Fruit fly (Drosophila melanogaster) whole organism, embryonic: Measurements from ENCODE around the gene Iris.

Experiments used
- Asciz ChIP-seq: fragments of 200-800 bp; sonication (Bioruptor generic); optimal IDR thresholded peaks from 2 replicates; lab custom pipeline; 2017; ENCODE audit warnings: missing biosample characterization, mild to moderate bottlenecking, missing genetic modification characterization, missing genetic modification reagents
- Awh ChIP-seq: fragments of 200-800 bp; sonication (Bioruptor generic); IDR thresholded peaks from 2 replicates; pipeline ENCODE4, ENCODE4 v1.3.6; 2022; ENCODE audit warnings: missing biosample characterization, missing genetic modification characterization
- CG10274 ChIP-seq: fragments of 200-800 bp; sonication (Bioruptor generic); optimal IDR thresholded peaks from 3 replicates; lab custom pipeline; 2017; ENCODE audit warnings: missing biosample characterization, mild to moderate bottlenecking, missing genetic modification characterization
- CG13123 ChIP-seq: fragments of 200-800 bp; sonication (Bioruptor generic); optimal IDR thresholded peaks from 2 replicates; lab custom pipeline; 2016; ENCODE audit warnings: missing biosample characterization, missing genetic modification characterization
- CG13296 ChIP-seq: fragments of 200-800 bp; sonication (Bioruptor generic); optimal IDR thresholded peaks from 3 replicates; lab custom pipeline; 2018; ENCODE audit warnings: missing biosample characterization, mild to moderate bottlenecking, missing genetic modification characterization
- CG13424 ChIP-seq: fragments of 200-800 bp; sonication (Bioruptor generic); optimal IDR thresholded peaks from 2 replicates; lab custom pipeline; 2019; ENCODE audit warnings: missing biosample characterization, mild to moderate bottlenecking, missing genetic modification characterization, moderate library complexity
- CG15601 ChIP-seq: fragments of 200-800 bp; sonication (Bioruptor generic); optimal IDR thresholded peaks from 3 replicates; lab custom pipeline; 2019; ENCODE audit warnings: missing biosample characterization, mild to moderate bottlenecking, missing genetic modification characterization, moderate library complexity
- CG17359 ChIP-seq: fragments of 200-800 bp; sonication (Bioruptor generic); optimal IDR thresholded peaks from 3 replicates; lab custom pipeline; 2018; ENCODE audit warnings: missing biosample characterization, mild to moderate bottlenecking, missing genetic modification characterization, moderate library complexity
- CG17361 ChIP-seq: fragments of 200-800 bp; sonication (Bioruptor generic); IDR thresholded peaks from 3 replicates; pipeline ENCODE4 v1.3.6; 2022; ENCODE audit warnings: missing biosample characterization, missing genetic modification characterization
- CG17385 ChIP-seq: fragments of 200-800 bp; sonication (Bioruptor generic); optimal IDR thresholded peaks from 3 replicates; lab custom pipeline; 2018; ENCODE audit warnings: missing biosample characterization, mild to moderate bottlenecking, missing genetic modification characterization
- CG17829 ChIP-seq: fragments of 200-800 bp; optimal IDR thresholded peaks from 2 replicates; lab custom pipeline; 2019; ENCODE audit warnings: missing biosample characterization, mild to moderate bottlenecking, missing genetic modification characterization, moderate library complexity
- CG2875 ChIP-seq: fragments of 200-800 bp; sonication (Bioruptor generic); optimal IDR thresholded peaks from 2 replicates; lab custom pipeline; 2017; ENCODE audit warnings: missing biosample characterization, mild to moderate bottlenecking, missing genetic modification characterization, missing genetic modification reagents
- CG31441 ChIP-seq: fragments of 200-800 bp; sonication (Bioruptor generic); IDR thresholded peaks from 2 replicates; pipeline ENCODE4 v1.3.6; 2022; ENCODE audit warnings: missing biosample characterization, missing genetic modification characterization
- CG32772 ChIP-seq: fragments of 200-800 bp; sonication (Bioruptor generic); IDR thresholded peaks from 2 replicates; pipeline ENCODE4 v1.3.6; 2022; ENCODE audit warnings: missing biosample characterization, missing genetic modification characterization
- CG34224 ChIP-seq: fragments of 200-800 bp; sonication (Bioruptor generic); IDR thresholded peaks from 3 replicates; pipeline ENCODE4 v1.3.6; 2022; ENCODE audit warnings: missing biosample characterization, missing genetic modification characterization; ENCODE audit not compliant: partially characterized antibody
- CG3726 ChIP-seq: fragments of 200-800 bp; sonication (Bioruptor generic); IDR thresholded peaks from 3 replicates; pipeline ENCODE4, ENCODE4 v1.3.6; 2022; ENCODE audit warnings: missing biosample characterization, missing genetic modification characterization
- CG4820 ChIP-seq: fragments of 200-800 bp; sonication (Bioruptor generic); optimal IDR thresholded peaks from 3 replicates; lab custom pipeline; 2016; ENCODE audit warnings: missing biosample characterization, missing genetic modification characterization
- CG5953 ChIP-seq: fragments of 200-800 bp; sonication (Bioruptor generic); IDR thresholded peaks from 2 replicates; pipeline ENCODE4 v1.3.6; 2022; ENCODE audit warnings: missing biosample characterization, missing genetic modification characterization
- CG8765 ChIP-seq: fragments of 200-800 bp; sonication (Bioruptor generic); IDR thresholded peaks from 2 replicates; pipeline ENCODE4 v1.3.6; 2022; ENCODE audit warnings: missing biosample characterization, missing genetic modification characterization
- CG9932 ChIP-seq: fragments of 200-800 bp; sonication (Bioruptor generic); IDR thresholded peaks from 2 replicates; pipeline ENCODE4 v1.3.6; 2022; ENCODE audit warnings: missing biosample characterization, missing genetic modification characterization
- Camta ChIP-seq: fragments of 200-800 bp; sonication (Bioruptor generic); optimal IDR thresholded peaks from 2 replicates; lab custom pipeline; 2016; ENCODE audit warnings: missing biosample characterization, missing genetic modification characterization
- Eip74EF ChIP-seq, 2 experiments: fragments of 200-800 bp in 1 of 2; fragments of >200 bp in 1 of 2; sonication (Bioruptor generic) in 1 of 2; optimal IDR thresholded peaks; 2 replicates each; lab custom pipeline; 2017 to 2019; ENCODE audit warnings: missing biosample characterization in 2 of 2, missing genetic modification characterization in 2 of 2, mild to moderate bottlenecking in 1 of 2, moderate library complexity in 1 of 2
- HLH4C ChIP-seq: fragments of 200-800 bp; sonication (Bioruptor generic); IDR thresholded peaks from 3 replicates; pipeline ENCODE4 v1.3.6; 2022; ENCODE audit warnings: missing biosample characterization, missing genetic modification characterization; ENCODE audit not compliant: partially characterized antibody
- HLH54F ChIP-seq: fragments of 200-800 bp; sonication (Bioruptor generic); optimal IDR thresholded peaks from 3 replicates; lab custom pipeline; 2016; ENCODE audit warnings: missing biosample characterization, missing genetic modification characterization
- HmgD ChIP-seq: fragments of 200-800 bp; sonication (Bioruptor generic); optimal IDR thresholded peaks from 3 replicates; lab custom pipeline; 2016; ENCODE audit warnings: missing biosample characterization, missing genetic modification characterization
- Hmr ChIP-seq: fragments of 200-800 bp; sonication (Bioruptor generic); optimal IDR thresholded peaks from 3 replicates; lab custom pipeline; 2017; ENCODE audit warnings: mild to moderate bottlenecking, missing biosample characterization, missing genetic modification reagents, missing genetic modification characterization
- Hr78 ChIP-seq, 2 experiments: fragments of 200-800 bp in 1 of 2; fragments of >200 bp in 1 of 2; sonication (Bioruptor generic) in 1 of 2; optimal IDR thresholded peaks; 2 replicates each; lab custom pipeline; 2017 to 2019; ENCODE audit warnings: missing biosample characterization in 2 of 2, missing genetic modification characterization in 2 of 2, mild to moderate bottlenecking in 1 of 2, moderate library complexity in 1 of 2
- Rfx ChIP-seq: fragments of 200-800 bp; sonication (Bioruptor generic); IDR thresholded peaks from 2 replicates; pipeline ENCODE4 v1.3.6; 2022; ENCODE audit warnings: missing biosample characterization, missing genetic modification characterization
- bcd ChIP-seq: fragments of 200-800 bp; sonication (Bioruptor generic); optimal IDR thresholded peaks from 2 replicates; lab custom pipeline; 2017; ENCODE audit warnings: missing biosample characterization, mild to moderate bottlenecking, missing genetic modification characterization
- br ChIP-seq: fragments of >200 bp; optimal IDR thresholded peaks from 2 replicates; lab custom pipeline; 2017
- croc ChIP-seq: fragments of 200-800 bp; sonication (Bioruptor generic); conservative IDR thresholded peaks from 3 replicates; pipeline ENCODE4 v1.3.6; 2022; ENCODE audit warnings: missing biosample characterization, missing genetic modification characterization
- cwo ChIP-seq: fragments of 200-800 bp; sonication (Bioruptor generic); optimal IDR thresholded peaks from 3 replicates; lab custom pipeline; 2017; ENCODE audit warnings: missing biosample characterization, missing genetic modification characterization, mild to moderate bottlenecking, moderate library complexity, missing genetic modification reagents
- dpn ChIP-seq, 2 experiments: fragments of 200-800 bp; sonication (Bioruptor generic); optimal IDR thresholded peaks; 3 replicates each; lab custom pipeline; 2016; ENCODE audit warnings: missing biosample characterization in 2 of 2, missing genetic modification characterization in 2 of 2
- ewg ChIP-seq: fragments of 200-800 bp; sonication (Bioruptor generic); optimal IDR thresholded peaks from 3 replicates; lab custom pipeline; 2017; ENCODE audit warnings: mild to moderate bottlenecking, missing biosample characterization, missing genetic modification reagents, missing genetic modification characterization
- ftz-f1 ChIP-seq: fragments of 200-800 bp; sonication (Bioruptor generic); optimal IDR thresholded peaks from 2 replicates; lab custom pipeline; 2016; ENCODE audit warnings: missing biosample characterization, missing genetic modification characterization
- hkb ChIP-seq, 2 experiments: fragments of 200-800 bp in 1 of 2; fragments of >200 bp in 1 of 2; sonication (Bioruptor generic) in 1 of 2; IDR thresholded peaks in 1 of 2; optimal IDR thresholded peaks in 1 of 2; 2 replicates each; pipeline versions ENCODE4 v1.3.6 to Lab custom; 2017 to 2022; ENCODE audit warnings: missing biosample characterization in 1 of 2, missing genetic modification characterization in 1 of 2
- jing ChIP-seq: fragments of 200-800 bp; sonication (Bioruptor generic); optimal IDR thresholded peaks from 2 replicates; lab custom pipeline; 2018; ENCODE audit warnings: missing biosample characterization, mild to moderate bottlenecking, missing genetic modification characterization
- lab ChIP-seq: fragments of 200-800 bp; sonication (Bioruptor generic); optimal IDR thresholded peaks from 3 replicates; lab custom pipeline; 2017; ENCODE audit warnings: missing biosample characterization, missing genetic modification characterization, mild to moderate bottlenecking, moderate library complexity, missing genetic modification reagents
- lmd ChIP-seq: fragments of 200-800 bp; sonication (Bioruptor generic); IDR thresholded peaks from 2 replicates; pipeline ENCODE4 v1.3.6; 2022; ENCODE audit warnings: missing biosample characterization, missing genetic modification characterization
- nerfin-2 ChIP-seq: fragments of 200-800 bp; sonication (Bioruptor generic); IDR thresholded peaks from 2 replicates; pipeline ENCODE4 v1.3.6; 2022; ENCODE audit warnings: missing biosample characterization, missing genetic modification characterization; ENCODE audit not compliant: partially characterized antibody
- org-1 ChIP-seq: fragments of 200-800 bp; sonication (Bioruptor generic); optimal IDR thresholded peaks from 2 replicates; lab custom pipeline; 2017; ENCODE audit warnings: missing biosample characterization, missing genetic modification characterization
- otp ChIP-seq: fragments of 200-800 bp; sonication (Bioruptor generic); IDR thresholded peaks from 3 replicates; pipeline ENCODE4, ENCODE4 v1.3.6; 2022; ENCODE audit warnings: missing biosample characterization, missing genetic modification characterization
- pan ChIP-seq, 4 experiments: fragments of >200 bp in 3 of 4; fragments of 200-800 bp in 1 of 4; sonication (Bioruptor generic) in 1 of 4; optimal IDR thresholded peaks in 3 of 4; IDR thresholded peaks in 1 of 4; 2 replicates each; pipeline versions ENCODE4 v1.3.6 to Lab custom; 2017 to 2022; ENCODE audit warnings: missing biosample characterization in 2 of 4, missing genetic modification characterization in 2 of 4, mixed read lengths in 1 of 4
- salm ChIP-seq: fragments of 200-800 bp; sonication (Bioruptor generic); optimal IDR thresholded peaks from 2 replicates; lab custom pipeline; 2018; ENCODE audit warnings: missing biosample characterization, mild to moderate bottlenecking, missing genetic modification characterization
- schlank ChIP-seq: fragments of 200-800 bp; sonication (Bioruptor generic); optimal IDR thresholded peaks from 2 replicates; lab custom pipeline; 2018; ENCODE audit warnings: missing biosample characterization, mild to moderate bottlenecking, missing genetic modification characterization
- tap ChIP-seq: fragments of 200-800 bp; optimal IDR thresholded peaks from 3 replicates; lab custom pipeline; 2019; ENCODE audit warnings: missing biosample characterization, mild to moderate bottlenecking, missing genetic modification characterization, moderate library complexity
- twi ChIP-seq: fragments of 200-800 bp; optimal IDR thresholded peaks from 2 replicates; lab custom pipeline; 2019; ENCODE audit warnings: missing biosample characterization, mild to moderate bottlenecking, missing genetic modification characterization, moderate library complexity
- vvl ChIP-seq: fragments of 200-800 bp; sonication (Bioruptor generic); IDR thresholded peaks from 2 replicates; pipeline ENCODE4 v1.3.6; 2022; ENCODE audit warnings: missing biosample characterization, missing genetic modification characterization
- zfh2 ChIP-seq: fragments of 200-800 bp; sonication (Bioruptor generic); optimal IDR thresholded peaks from 2 replicates; lab custom pipeline; 2016; ENCODE audit warnings: missing biosample characterization, missing genetic modification characterization

The Iris gene

DNA sequence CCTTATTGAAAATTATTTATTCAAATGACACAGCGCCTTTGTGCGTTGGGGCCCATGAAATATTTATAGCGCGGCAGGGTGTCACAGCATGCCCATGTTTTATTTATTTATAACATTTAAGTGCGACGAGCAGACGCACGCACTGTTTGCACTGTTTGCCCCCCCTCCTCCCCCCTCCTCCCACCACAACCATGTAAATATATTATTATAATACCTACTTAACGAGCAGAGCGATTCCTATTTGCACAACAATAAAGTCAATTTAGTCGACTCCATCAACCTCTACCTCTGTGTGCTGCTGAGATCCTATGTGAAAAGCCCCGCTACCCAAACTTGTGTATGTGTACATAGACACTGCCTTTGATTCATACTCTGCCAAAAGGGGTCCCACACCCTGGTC lies 39.2 kb downstream of the Iris start (continued):
- TF ChIP-seq CG15601 (peak; percentile 9), ftz-f1 (GFP tag; lab: Kevin White, UChicago) (no peak), HmgD (GFP tag; lab: Kevin White, UChicago) (no peak), Rfx (GFP tag; lab: Robert Waterston, UW) (0 out of 2 replicates have a peak, but pooled peaks have one; percentile 16), pan (optimal IDR thresholded peaks at IDR 0.05; lab: Kevin White, UChicago) (no peak), pan (GFP tag; optimal IDR thresholded peaks at IDR 0.05 in 1 of 2, IDR thresholded peaks at IDR 0.05 in 1 of 2) (peak in 1 of 2 experiments; percentile 44), lmd (no peak), CG4820 (GFP tag; lab: Kevin White, UChicago) (no peak), Eip74EF (GFP tag; optimal IDR thresholded peaks at IDR 0.05; lab: Kevin White, UChicago) (peak in 1 of 2 experiments; percentile 4), schlank (peak; percentile 7), CG13296 (GFP tag; lab: Kevin White, UChicago) (peak; percentile 33), CG10274 (GFP tag; lab: Kevin White, UChicago) (no peak), bcd (GFP tag; lab: Kevin White, UChicago) (no peak), twi (tag; lab: Kevin White, UChicago) (no peak), jing (GFP tag; lab: Kevin White, UChicago) (no peak), CG34224 (no peak), Hmr (GFP tag; lab: Kevin White, UChicago) (peak; percentile 69), otp (GFP tag; lab: Robert Waterston, UW) (peak; percentile 72; the same call in 2 of the 3 replicates), Camta (no peak), CG3726 (GFP tag; lab: Robert Waterston, UW) (0 out of 3 replicates have a peak, but pooled peaks have one; percentile 31), CG13123 (no peak), org-1 (GFP tag; lab: Kevin White, UChicago) (peak; percentile 20), lab (GFP tag; lab: Kevin White, UChicago) (peak; percentile 69), nerfin-2 (GFP tag; lab: Robert Waterston, UW) (no peak), vvl (GFP tag; lab: Robert Waterston, UW) (peak; percentile 72), HLH54F (no peak), CG13424 (tag; lab: Kevin White, UChicago) (peak; percentile 20), Asciz (GFP tag; lab: Kevin White, UChicago) (peak; percentile 53), Awh (GFP tag; lab: Robert Waterston, UW) (0 out of 2 replicates have a peak, but pooled peaks have one; percentile 25), croc (GFP tag; lab: Robert Waterston, UW) (no peak), tap (tag; lab: Kevin White, UChicago) (peak; percentile 3), CG17361 (GFP tag; lab: Robert Waterston, UW) (0 out of 3 replicates have a peak, but pooled peaks have one; percentile 11), HLH4C (no peak), CG32772 (GFP tag; lab: Robert Waterston, UW) (no peak), CG2875 (GFP tag; lab: Kevin White, UChicago) (peak; percentile 70), hkb (optimal IDR thresholded peaks at IDR 0.05; lab: Kevin White, UChicago) (no peak), hkb (GFP tag; IDR thresholded peaks at IDR 0.05; lab: Robert Waterston, UW) (0 out of 2 replicates have a peak, but pooled peaks have one; percentile 28), CG17385 (GFP tag; lab: Kevin White, UChicago) (no peak), CG17359 (peak; percentile 37), br (lab: Kevin White, UChicago) (no peak), salm (tag; lab: Kevin White, UChicago) (peak; percentile 46), ewg (GFP tag; lab: Kevin White, UChicago) (peak; percentile 39), CG8765 (no peak), zfh2 (GFP tag; lab: Kevin White, UChicago) (no peak), CG5953 (GFP tag; lab: Robert Waterston, UW) (peak; percentile 60; the same call in 1 of the 2 replicates), cwo (GFP tag; lab: Kevin White, UChicago) (peak; percentile 40), CG9932 (GFP tag; lab: Robert Waterston, UW) (no peak), CG17829 (tag; lab: Kevin White, UChicago) (no peak), Hr78 (GFP tag; optimal IDR thresholded peaks at IDR 0.05; lab: Kevin White, UChicago) (peak in 1 of 2 experiments; percentile 68), CG31441 (peak; percentile 36; the same call in 1 of the 2 replicates), dpn (GFP tag; optimal IDR thresholded peaks at IDR 0.05; lab: Kevin White, UChicago) (no peak)
